Fruit fly (Drosophila melanogaster): ENCODE measurements around the gene kibra.

The kibra gene

DNA sequence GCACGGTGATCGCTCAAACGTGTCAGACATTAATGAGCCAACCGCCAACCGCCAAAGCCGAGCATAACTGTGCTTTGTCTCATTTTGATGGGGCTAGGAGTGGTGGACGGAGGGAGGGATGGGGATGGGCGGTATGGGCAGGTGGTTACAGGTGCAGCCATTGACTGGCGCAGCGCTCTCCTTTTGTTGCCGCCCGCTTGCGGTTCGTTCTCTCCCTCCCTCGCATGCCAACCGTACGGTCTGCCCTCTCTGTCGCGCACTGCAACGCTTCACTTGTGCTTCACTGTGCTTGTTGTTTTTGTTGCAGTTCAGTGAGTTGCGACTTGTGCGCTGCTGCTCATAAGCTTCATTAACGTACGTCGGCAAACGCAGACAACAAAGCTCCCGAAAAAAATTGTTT is 19.4 kb upstream of the kibra start:
- no peak for TF ChIP-seq Ets98B (GFP tag; IDR thresholded peaks at IDR 0.05)
- TF ChIP-seq CG13204 (GFP tag; optimal IDR thresholded peaks at IDR 0.05), result peak; percentile 82

DNA sequence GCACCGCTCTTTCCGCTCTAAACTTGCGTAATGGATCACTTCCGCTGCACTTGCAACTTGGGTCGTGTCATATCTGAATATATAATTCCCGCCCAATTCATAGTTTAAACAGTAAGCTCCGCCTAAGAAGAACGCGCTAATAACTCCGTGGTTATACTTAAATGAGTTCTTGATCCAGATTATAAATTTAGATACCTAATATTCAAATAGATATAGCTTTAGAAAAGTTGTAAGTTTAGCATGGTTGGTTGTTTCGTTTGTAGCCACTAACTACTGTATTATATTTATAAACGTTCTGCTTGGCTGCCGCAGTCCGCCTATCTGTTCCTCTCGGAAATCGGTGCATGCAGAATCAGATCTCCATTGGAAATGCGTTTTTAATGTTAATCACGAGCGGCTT is 18.9 kb upstream of the kibra start:
- TF ChIP-seq CG13204 (GFP tag; optimal IDR thresholded peaks at IDR 0.05) (no peak), CG32121 (GFP tag; IDR thresholded peaks at IDR 0.05) (peak; percentile 66), CG10348 (GFP tag; IDR thresholded peaks at IDR 0.05) (no peak), Snoo (tag; optimal IDR thresholded peaks at IDR 0.05) (peak; percentile 47), CG9948 (tag; optimal IDR thresholded peaks at IDR 0.05) (peak; percentile 78), CG4496 (GFP tag; IDR thresholded peaks at IDR 0.05) (peak; percentile 89), CG8159 (tag; optimal IDR thresholded peaks at IDR 0.05) (peak; percentile 73), D1 (tag; optimal IDR thresholded peaks at IDR 0.05) (peak; percentile 10), CG12605 (GFP tag; IDR thresholded peaks at IDR 0.05) (peak; percentile 66), CG17806 (tag; optimal IDR thresholded peaks at IDR 0.05) (peak; percentile 72), EcR (GFP tag; optimal IDR thresholded peaks at IDR 0.05) (no peak), CG8301 (tag; optimal IDR thresholded peaks at IDR 0.05) (peak; percentile 53), gl (tag; optimal IDR thresholded peaks at IDR 0.05) (no peak), CG15710 (tag; optimal IDR thresholded peaks at IDR 0.05) (peak; percentile 68), rn (GFP tag; IDR thresholded peaks at IDR 0.05) (peak; percentile 56; the same call in 1 of the 2 replicates), Pif1A (GFP tag; optimal IDR thresholded peaks at IDR 0.05) (peak; percentile 81), Pif1B (GFP tag; optimal IDR thresholded peaks at IDR 0.05) (peak; percentile 72), Ets98B (GFP tag; IDR thresholded peaks at IDR 0.05) (peak; percentile 71), CG14655 (GFP tag; optimal IDR thresholded peaks at IDR 0.05) (peak; percentile 77), fd96Ca (GFP tag; IDR thresholded peaks at IDR 0.05) (peak; percentile 53; the same call in 1 of the 3 replicates), CG34367 (tag; optimal IDR thresholded peaks at IDR 0.05) (peak; percentile 60)

DNA sequence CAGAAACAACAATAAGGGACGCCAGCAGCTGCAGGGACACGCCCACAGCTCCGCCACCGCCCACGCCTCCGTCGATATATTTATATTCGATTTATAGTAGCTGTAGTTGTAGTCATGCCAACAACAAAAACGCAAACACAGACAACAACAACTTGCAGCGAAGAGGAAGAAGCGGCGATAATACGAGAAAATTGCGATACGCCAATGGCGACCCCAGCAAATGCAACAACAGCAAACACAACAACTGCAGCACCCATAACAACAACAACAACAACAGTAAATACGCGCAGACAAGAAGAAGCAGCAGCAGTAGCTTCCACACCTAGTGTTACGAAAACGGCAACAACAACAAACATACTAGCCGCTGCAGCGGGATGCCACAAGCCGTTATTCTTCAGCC is 18.0 kb upstream of the kibra start:
- TF ChIP-seq fd96Ca (GFP tag; IDR thresholded peaks at IDR 0.05) (no peak), gl (tag; optimal IDR thresholded peaks at IDR 0.05) (no peak), rn (GFP tag; IDR thresholded peaks at IDR 0.05) (no peak), CG8159 (tag; optimal IDR thresholded peaks at IDR 0.05) (no peak), CG13204 (GFP tag; optimal IDR thresholded peaks at IDR 0.05) (peak; percentile 97), CG4496 (GFP tag; IDR thresholded peaks at IDR 0.05) (0 out of 3 replicates have a peak, but pooled peaks have one; percentile 22), CG9948 (tag; optimal IDR thresholded peaks at IDR 0.05) (no peak), CG15710 (tag; optimal IDR thresholded peaks at IDR 0.05) (no peak), Pif1A (GFP tag; optimal IDR thresholded peaks at IDR 0.05) (no peak), Pif1B (GFP tag; optimal IDR thresholded peaks at IDR 0.05) (no peak), Ets98B (GFP tag; IDR thresholded peaks at IDR 0.05) (no peak), CG14655 (GFP tag; optimal IDR thresholded peaks at IDR 0.05) (no peak), D1 (tag; optimal IDR thresholded peaks at IDR 0.05) (no peak), CG12605 (GFP tag; IDR thresholded peaks at IDR 0.05) (no peak), EcR (GFP tag; optimal IDR thresholded peaks at IDR 0.05) (peak; percentile 56), Snoo (tag; optimal IDR thresholded peaks at IDR 0.05) (no peak)

DNA sequence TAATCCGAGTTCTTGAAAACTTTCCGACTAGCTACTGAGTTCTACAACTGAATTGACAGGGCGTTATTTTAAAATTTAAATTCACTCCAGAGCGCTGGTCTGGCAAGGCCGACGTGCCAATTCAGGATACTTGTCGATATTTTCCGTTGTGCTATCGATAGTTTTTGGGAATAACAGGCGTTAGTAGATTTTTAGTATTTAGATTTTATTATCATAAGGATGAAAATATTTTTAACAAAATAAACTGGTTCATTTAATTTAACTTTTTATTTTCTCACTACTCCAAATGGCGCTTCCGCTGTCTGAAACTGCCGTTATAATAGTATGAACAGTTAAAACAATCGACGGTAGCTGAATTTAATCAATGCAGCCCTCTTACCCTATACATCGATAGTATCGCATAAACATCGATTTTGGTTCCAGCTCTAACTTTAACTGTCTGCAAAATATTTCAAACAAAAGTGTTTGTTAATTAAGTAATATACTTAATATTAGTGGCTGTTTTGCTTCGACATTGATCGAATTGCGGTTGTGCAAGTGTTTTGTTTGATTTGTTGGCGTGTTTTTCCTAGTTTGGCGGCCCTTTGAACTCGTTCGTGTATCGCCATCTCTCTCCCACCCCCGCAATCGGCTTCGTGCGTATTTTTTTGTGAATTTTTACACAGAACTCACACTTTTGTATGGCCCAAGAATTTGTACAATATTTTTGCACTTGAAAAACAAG is 17.3 kb upstream of the kibra start, which contains the start of the genes eff and jvl:
TSS of gene eff (minus strand) at position 128 of the 724 bp plus-strand sequence.
TSS of gene jvl (plus strand) at position 391 of the 724 bp plus-strand sequence.
- TF ChIP-seq Ets98B (GFP tag; IDR thresholded peaks at IDR 0.05) (peak; percentile 53), CG8301 (tag; optimal IDR thresholded peaks at IDR 0.05) (no peak), rn (GFP tag; IDR thresholded peaks at IDR 0.05) (no peak), CG8159 (tag; optimal IDR thresholded peaks at IDR 0.05) (no peak), fd96Ca (GFP tag; IDR thresholded peaks at IDR 0.05) (peak; percentile 48; the same call in 1 of the 3 replicates), CG13204 (GFP tag; optimal IDR thresholded peaks at IDR 0.05) (no peak), gl (tag; optimal IDR thresholded peaks at IDR 0.05) (no peak), CG34367 (tag; optimal IDR thresholded peaks at IDR 0.05) (no peak), CG14655 (GFP tag; optimal IDR thresholded peaks at IDR 0.05) (no peak), CG10348 (GFP tag; IDR thresholded peaks at IDR 0.05) (no peak), CG17806 (tag; optimal IDR thresholded peaks at IDR 0.05) (no peak), CG15710 (tag; optimal IDR thresholded peaks at IDR 0.05) (no peak), Pif1B (GFP tag; optimal IDR thresholded peaks at IDR 0.05) (peak; percentile 67), D1 (tag; optimal IDR thresholded peaks at IDR 0.05) (no peak), Pif1A (GFP tag; optimal IDR thresholded peaks at IDR 0.05) (no peak), CG32121 (GFP tag; IDR thresholded peaks at IDR 0.05) (no peak), Snoo (tag; optimal IDR thresholded peaks at IDR 0.05) (no peak), CG12605 (GFP tag; IDR thresholded peaks at IDR 0.05) (no peak), CG4496 (GFP tag; IDR thresholded peaks at IDR 0.05) (peak; percentile 69)

DNA sequence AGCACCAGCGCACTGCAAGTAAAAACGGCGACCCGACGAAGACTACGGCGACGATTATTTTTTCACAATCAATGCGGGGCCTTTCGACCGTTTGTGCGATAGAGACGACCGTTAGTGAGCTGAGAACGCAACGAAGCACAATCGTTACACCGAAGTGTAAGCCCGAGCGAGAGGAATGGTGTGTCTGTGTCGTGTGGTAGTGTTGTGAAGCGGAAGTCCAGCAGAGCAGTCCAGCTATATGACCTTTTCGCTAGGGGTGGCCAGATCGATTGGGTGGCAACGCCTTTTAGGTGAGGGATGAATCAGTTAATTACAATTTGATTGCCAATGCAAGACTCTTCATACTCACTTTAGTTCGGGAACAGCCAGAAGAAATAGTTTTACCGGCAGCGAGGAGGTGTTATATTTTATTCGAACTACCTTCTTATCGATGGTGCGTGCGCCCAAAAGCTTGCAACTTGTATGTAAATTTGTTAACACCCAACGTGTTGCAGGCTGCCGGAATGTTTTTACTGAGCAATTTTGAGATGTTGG is 16.7 kb upstream of the kibra start:
- no peak for TF ChIP-seq CG17806 (tag; optimal IDR thresholded peaks at IDR 0.05)
- peak; percentile 21 for TF ChIP-seq CG13204 (GFP tag; optimal IDR thresholded peaks at IDR 0.05)
- no peak for TF ChIP-seq rn (GFP tag; IDR thresholded peaks at IDR 0.05)
- peak; percentile 8 for TF ChIP-seq Pif1B (GFP tag; optimal IDR thresholded peaks at IDR 0.05)
- TF ChIP-seq EcR (GFP tag; optimal IDR thresholded peaks at IDR 0.05), result peak; percentile 26
- TF ChIP-seq CG10348 (GFP tag; IDR thresholded peaks at IDR 0.05), result no peak
- TF ChIP-seq CG8301 (tag; optimal IDR thresholded peaks at IDR 0.05), result peak; percentile 10
- peak; percentile 14 for TF ChIP-seq CG9948 (tag; optimal IDR thresholded peaks at IDR 0.05)
- 0 out of 3 replicates have a peak, but pooled peaks have one; percentile 50 for TF ChIP-seq fd96Ca (GFP tag; IDR thresholded peaks at IDR 0.05)
- TF ChIP-seq Ets98B (GFP tag; IDR thresholded peaks at IDR 0.05), result peak; percentile 55
- no peak for TF ChIP-seq D1 (tag; optimal IDR thresholded peaks at IDR 0.05)
- TF ChIP-seq gl (tag; optimal IDR thresholded peaks at IDR 0.05), result no peak
- peak; percentile 49; the same call in 1 of the 3 replicates for TF ChIP-seq CG4496 (GFP tag; IDR thresholded peaks at IDR 0.05)
- TF ChIP-seq CG32121 (GFP tag; IDR thresholded peaks at IDR 0.05), result 0 out of 2 replicates have a peak, but pooled peaks have one; percentile 34
- peak; percentile 37 for TF ChIP-seq CG15710 (tag; optimal IDR thresholded peaks at IDR 0.05)
- TF ChIP-seq CG34367 (tag; optimal IDR thresholded peaks at IDR 0.05), result peak; percentile 12
- peak; percentile 44 for TF ChIP-seq Pif1A (GFP tag; optimal IDR thresholded peaks at IDR 0.05)
- TF ChIP-seq CG14655 (GFP tag; optimal IDR thresholded peaks at IDR 0.05), result peak; percentile 41
- TF ChIP-seq Snoo (tag; optimal IDR thresholded peaks at IDR 0.05), result peak; percentile 57
- TF ChIP-seq CG8159 (tag; optimal IDR thresholded peaks at IDR 0.05), result peak; percentile 13
- TF ChIP-seq CG12605 (GFP tag; IDR thresholded peaks at IDR 0.05), result peak; percentile 43
